Worm (Caenorhabditis elegans): Measurements from ENCODE around the gene F16G10.1.

ce11 chrII:2420685-2421084 lies 16.6 kb downstream of the F16G10.1 start:
- TF ChIP-seq lin-13 (tag; optimal IDR thresholded peaks at IDR 0.05): no peak
- no peak for TF ChIP-seq sptf-1 (tag; optimal IDR thresholded peaks at IDR 0.05)
- TF ChIP-seq elt-3 (tag; optimal IDR thresholded peaks at IDR 0.05): no peak
- TF ChIP-seq ceh-39 (tag; optimal IDR thresholded peaks at IDR 0.05): no peak
- no peak for TF ChIP-seq pha-4 (tag; optimal IDR thresholded peaks at IDR 0.05)
- TF ChIP-seq nhr-28 (tag; optimal IDR thresholded peaks at IDR 0.05): no peak
- no peak for TF ChIP-seq mep-1 (tag; optimal IDR thresholded peaks at IDR 0.05)
- no peak for TF ChIP-seq mab-5 (tag; optimal IDR thresholded peaks at IDR 0.05)
- no peak for TF ChIP-seq blmp-1 (tag; optimal IDR thresholded peaks at IDR 0.05)
- TF ChIP-seq unc-39 (tag; optimal IDR thresholded peaks at IDR 0.05): no peak

Measured in whole organism, mixed stage, embryonic.